Fruit fly (Drosophila melanogaster) whole organism, wandering third instar larva: ENCODE data around the gene CG5026.

Experiments used
- Abd-B ChIP-seq: fragments of >200 bp; optimal IDR thresholded peaks from 2 replicates; lab custom pipeline; 2017; ENCODE audit warnings: missing biosample characterization, missing genetic modification characterization
- CG9705 ChIP-seq: fragments of 200-800 bp; sonication (Bioruptor generic); optimal IDR thresholded peaks from 2 replicates; lab custom pipeline; 2018; ENCODE audit warnings: missing biosample characterization, mild to moderate bottlenecking, missing genetic modification characterization
- CrebA ChIP-seq: fragments of 200-800 bp; sonication (Bioruptor generic); optimal IDR thresholded peaks from 2 replicates; lab custom pipeline; 2016; ENCODE audit warnings: missing biosample characterization, mild to moderate bottlenecking, missing genetic modification characterization, borderline replicate concordance
- Dif ChIP-seq: fragments of 200-275, 200-300 bp; sonication (Bioruptor generic); optimal IDR thresholded peaks from 2 replicates; lab custom pipeline; 2018; ENCODE audit warnings: missing biosample characterization, missing genetic modification characterization; ENCODE audit not compliant: partially characterized antibody
- HLH106 ChIP-seq: fragments of 200-800 bp; optimal IDR thresholded peaks from 3 replicates; lab custom pipeline; 2019; ENCODE audit warnings: missing biosample characterization, mild to moderate bottlenecking, missing genetic modification characterization, moderate library complexity
- Hr78 ChIP-seq: fragments of >200 bp; optimal IDR thresholded peaks from 2 replicates; lab custom pipeline; 2017; ENCODE audit warnings: missing biosample characterization, missing genetic modification characterization
- Hr83 ChIP-seq: fragments of 200-300 bp; sonication (Bioruptor generic); optimal IDR thresholded peaks from 2 replicates; lab custom pipeline; 2016; ENCODE audit warnings: missing biosample characterization, mild to moderate bottlenecking, missing genetic modification characterization, moderate library complexity; ENCODE audit not compliant: poor library complexity, severe bottlenecking
- Jra ChIP-seq: sonication (Bioruptor generic); optimal IDR thresholded peaks from 2 replicates; lab custom pipeline; 2016; ENCODE audit warnings: missing biosample characterization, missing genetic modification characterization
- Mio ChIP-seq: sonication (Bioruptor generic); optimal IDR thresholded peaks from 2 replicates; lab custom pipeline; 2016; ENCODE audit warnings: missing biosample characterization, missing genetic modification characterization
- N ChIP-seq: fragments of >200 bp; optimal IDR thresholded peaks from 2 replicates; lab custom pipeline; 2018; ENCODE audit warnings: missing biosample characterization, missing external identifiers, missing genetic modification characterization
- Rel ChIP-seq, 2 experiments: fragments of 200-800 bp; sonication (Bioruptor generic) in 1 of 2; optimal IDR thresholded peaks; 2 replicates in 1 of 2; 3 replicates in 1 of 2; lab custom pipeline; 2016 to 2019; ENCODE audit warnings: mild to moderate bottlenecking in 2 of 2, missing biosample characterization in 2 of 2, missing genetic modification characterization in 2 of 2, moderate library complexity in 1 of 2
- Sp1 ChIP-seq: fragments of 200-800 bp; sonication (Bioruptor generic); optimal IDR thresholded peaks from 3 replicates; lab custom pipeline; 2019; ENCODE audit warnings: missing biosample characterization, mild to moderate bottlenecking, missing genetic modification characterization, moderate library complexity
- Vsx2 ChIP-seq: fragments of 200-300, 225-300 bp; sonication (Bioruptor generic); optimal IDR thresholded peaks from 2 replicates; lab custom pipeline; 2018; ENCODE audit warnings: missing biosample characterization, missing genetic modification characterization; ENCODE audit not compliant: partially characterized antibody
- br ChIP-seq: fragments of 200-800 bp; sonication (Bioruptor generic); optimal IDR thresholded peaks from 2 replicates; lab custom pipeline; 2016; ENCODE audit warnings: missing biosample characterization, missing genetic modification characterization
- brk ChIP-seq: fragments of 200-800 bp; sonication (Bioruptor generic); optimal IDR thresholded peaks from 2 replicates; lab custom pipeline; 2016; ENCODE audit warnings: missing biosample characterization, mild to moderate bottlenecking, missing genetic modification characterization
- dl ChIP-seq, 2 experiments: fragments of 175-275, 200-275 bp in 1 of 2; fragments of 200-275 bp in 1 of 2; sonication (Bioruptor generic); optimal IDR thresholded peaks; lab custom pipeline; 2018; ENCODE audit warnings: mild to moderate bottlenecking in 2 of 2, missing biosample characterization in 2 of 2, missing genetic modification characterization in 2 of 2, moderate library complexity in 2 of 2; ENCODE audit not compliant: partially characterized antibody in 2 of 2, insufficient read depth in 1 of 2
- dmrt93B ChIP-seq: fragments of 200-800 bp; sonication (Bioruptor generic); optimal IDR thresholded peaks from 2 replicates; lab custom pipeline; 2018; ENCODE audit warnings: missing biosample characterization, mild to moderate bottlenecking, missing genetic modification characterization
- dsf ChIP-seq: sonication (Bioruptor generic); optimal IDR thresholded peaks from 2 replicates; lab custom pipeline; 2016; ENCODE audit warnings: missing biosample characterization, missing genetic modification characterization, borderline replicate concordance
- ey ChIP-seq: fragments of 200-800 bp; sonication (Bioruptor generic); optimal IDR thresholded peaks from 2 replicates; lab custom pipeline; 2016; ENCODE audit warnings: missing biosample characterization, missing genetic modification characterization
- fru ChIP-seq: fragments of 200-800 bp; sonication (Bioruptor generic); optimal IDR thresholded peaks from 3 replicates; lab custom pipeline; 2016; ENCODE audit warnings: missing biosample characterization, mild to moderate bottlenecking, missing genetic modification characterization
- jim ChIP-seq: fragments of 175-275, 200-325 bp; sonication (Bioruptor generic); optimal IDR thresholded peaks from 2 replicates; lab custom pipeline; 2016; ENCODE audit warnings: missing biosample characterization, mild to moderate bottlenecking, missing genetic modification characterization
- lola ChIP-seq: fragments of >200 bp; optimal IDR thresholded peaks from 2 replicates; lab custom pipeline; 2017; ENCODE audit warnings: missing biosample characterization, missing genetic modification characterization
- pan ChIP-seq: fragments of >200 bp; optimal IDR thresholded peaks from 2 replicates; lab custom pipeline; 2017
- psq ChIP-seq: fragments of 200-800 bp; sonication (Bioruptor generic); optimal IDR thresholded peaks from 3 replicates; lab custom pipeline; 2017; ENCODE audit warnings: missing biosample characterization, mild to moderate bottlenecking, missing genetic modification characterization, moderate library complexity
- sage ChIP-seq: fragments of 200-800 bp; sonication (Bioruptor generic); optimal IDR thresholded peaks from 2 replicates; lab custom pipeline; 2016; ENCODE audit warnings: missing biosample characterization, mild to moderate bottlenecking, missing genetic modification characterization
- sv ChIP-seq: fragments of 200-800 bp; sonication (Bioruptor generic); optimal IDR thresholded peaks from 3 replicates; lab custom pipeline; 2016; ENCODE audit warnings: missing biosample characterization, missing genetic modification characterization
- usp ChIP-seq: fragments of >200 bp; optimal IDR thresholded peaks from 2 replicates; lab custom pipeline; 2017; ENCODE audit warnings: missing biosample characterization, missing genetic modification characterization
- woc ChIP-seq: sonication (Bioruptor generic); optimal IDR thresholded peaks from 2 replicates; lab custom pipeline; 2016; ENCODE audit warnings: missing biosample characterization, mild to moderate bottlenecking, missing genetic modification characterization

Gene CG5026

dm6 chr3L:9004788-9005246 is 36.5 kb downstream of the CG5026 start, which contains the start of gene Doc3 (continued):
- no peak for TF ChIP-seq CG9705
- no peak for TF ChIP-seq CrebA (GFP tag; lab: Kevin White, UChicago)
- no peak for TF ChIP-seq Mio
- TF ChIP-seq jim, result no peak

dm6 chr3L:9009738-9010137 is 41.4 kb downstream of the CG5026 start, which contains the start of gene CG5194:
CG5194 (minus strand) TSS chr3L:9009838.
- TF ChIP-seq Mio, result no peak
- no peak for TF ChIP-seq br
- TF ChIP-seq N (GFP tag; lab: Kevin White, UChicago), result no peak
- TF ChIP-seq CG9705, result no peak
- TF ChIP-seq Abd-B (GFP tag; lab: Kevin White, UChicago), result no peak
- no peak for TF ChIP-seq dl (GFP tag; optimal IDR thresholded peaks at IDR 0.05; lab: Kevin White, UChicago; ENCODE audit: insufficient read depth in 1 of 2, partially characterized antibody in 2 of 2)

- TF ChIP-seq sv (GFP tag; lab: Kevin White, UChicago) (peak; percentile 65), brk (GFP tag; lab: Kevin White, UChicago) (no peak), psq (GFP tag; lab: Kevin White, UChicago) (no peak), Vsx2 (GFP tag; lab: Kevin White, UChicago) (no peak)
- TF ChIP-seq, all 38 proteins: peak for 1
These were observed 43.4 kb downstream of the CG5026 start for dm6 chr3L:9011485-9012389.

dm6 chr3L:9013745-9014144 is 45.4 kb downstream of the CG5026 start:
- TF ChIP-seq dmrt93B (GFP tag; lab: Kevin White, UChicago) (no peak), Hr83 (GFP tag; lab: Kevin White, UChicago) (no peak), usp (GFP tag; lab: Kevin White, UChicago) (no peak), CrebA (GFP tag; lab: Kevin White, UChicago) (no peak), pan (no peak), Sp1 (GFP tag; lab: Kevin White, UChicago) (no peak), jim (no peak), woc (GFP tag; lab: Kevin White, UChicago) (no peak), dsf (GFP tag; lab: Kevin White, UChicago) (no peak), Hr78 (no peak), ey (GFP tag; lab: Kevin White, UChicago) (no peak), Abd-B (GFP tag; lab: Kevin White, UChicago) (no peak), HLH106 (tag; lab: Kevin White, UChicago) (no peak), Jra (GFP tag; lab: Kevin White, UChicago) (no peak), Rel (GFP tag; optimal IDR thresholded peaks at IDR 0.05; lab: Kevin White, UChicago) (no peak), Rel (tag; optimal IDR thresholded peaks at IDR 0.05; lab: Kevin White, UChicago) (no peak), psq (GFP tag; lab: Kevin White, UChicago) (no peak)

dm6 chr3L:9017414-9017813 is 49.1 kb downstream of the CG5026 start:
- no peak for TF ChIP-seq fru (GFP tag; lab: Kevin White, UChicago)
- TF ChIP-seq lola (GFP tag; lab: Kevin White, UChicago), result no peak
- no peak for TF ChIP-seq brk (GFP tag; lab: Kevin White, UChicago)

dm6 chr3L:9019196-9019662 is 50.9 kb downstream of the CG5026 start, which contains the start of gene Doc2:
Doc2 (minus strand) TSS chr3L:9019246.
- TF ChIP-seq Mio, result no peak
- TF ChIP-seq dsf (GFP tag; lab: Kevin White, UChicago), result no peak
- no peak for TF ChIP-seq pan
- TF ChIP-seq brk (GFP tag; lab: Kevin White, UChicago), result no peak
- no peak for TF ChIP-seq CrebA (GFP tag; lab: Kevin White, UChicago)
- peak in 1 of 2 experiments; percentile 23 for TF ChIP-seq dl (GFP tag; optimal IDR thresholded peaks at IDR 0.05; lab: Kevin White, UChicago; ENCODE audit: insufficient read depth in 1 of 2, partially characterized antibody in 2 of 2)
- TF ChIP-seq HLH106 (tag; lab: Kevin White, UChicago), result no peak
- TF ChIP-seq sage, result no peak
- TF ChIP-seq Dif, result peak; percentile 24
